Worm (Caenorhabditis elegans) whole organism, L4/young adult: Measurements from ENCODE around the gene mib-1.

Experiments
- W03F9.2 ChIP-seq: fragments of 150-350 bp; optimal IDR thresholded peaks from 2 replicates; lab custom pipeline; 2014; ENCODE audit warnings: missing biosample characterization, missing genetic modification characterization
- dao-5 ChIP-seq: sonication (generic microtip); optimal IDR thresholded peaks from 2 replicates; lab custom pipeline; 2016; ENCODE audit warnings: missing genotype, missing genetic modification characterization, moderate library complexity, missing compliant biosample characterization
- him-1 ChIP-seq: sonication (generic microtip); optimal IDR thresholded peaks from 2 replicates; lab custom pipeline; 2016; ENCODE audit warnings: missing genotype, missing genetic modification reagents, missing genetic modification characterization, missing compliant biosample characterization

DNA sequence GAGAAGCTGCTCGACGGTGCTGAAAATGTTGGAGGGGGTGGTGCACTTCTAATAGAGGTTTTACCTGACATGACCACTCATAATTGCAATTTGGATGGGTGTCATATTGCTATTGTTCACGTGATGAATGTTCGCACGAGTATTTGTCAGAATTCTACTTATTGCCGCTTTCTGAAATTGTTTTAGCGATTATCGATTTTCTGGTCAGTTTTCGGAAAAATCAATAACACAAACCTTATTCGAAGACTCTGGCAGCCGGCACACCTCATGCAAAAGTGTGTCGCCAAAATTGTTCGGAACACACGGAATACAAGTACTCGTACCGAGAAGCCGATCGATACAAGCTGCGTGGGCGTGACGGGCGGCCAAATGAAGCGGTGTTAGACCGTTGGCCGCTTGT is 2.2 kb downstream of the mib-1 start:
- TF ChIP-seq W03F9.2 (tag; lab: Kevin White, UChicago) (no peak), dao-5 (tag; lab: Kevin White, UChicago) (no peak), him-1 (tag; lab: Kevin White, UChicago) (no peak)
